Fruit fly (Drosophila melanogaster) whole organism, embryonic: Measurements from ENCODE around the gene Atf3.

Experiments
- Nf-YA ChIP-seq: fragments of 200-800 bp; sonication (Bioruptor generic); IDR thresholded peaks from 2 replicates; pipeline ENCODE4 v1.3.6; 2022; ENCODE audit warnings: missing biosample characterization, missing genetic modification characterization
- p53 ChIP-seq: fragments of 200-800 bp; sonication (Bioruptor generic); optimal IDR thresholded peaks from 2 replicates; lab custom pipeline; 2016; ENCODE audit warnings: missing biosample characterization, missing genetic modification characterization

- TF ChIP-seq p53 (no peak), Nf-YA (GFP tag; lab: Robert Waterston, UW) (no peak)
Observed at dm6 chrX:1321043-1321442, 46.0 kb upstream of the Atf3 start.
